Fruit fly (Drosophila melanogaster) whole organism: Measurements from ENCODE around the gene CG33290.

Experiments
- CG8478 ChIP-seq: fragments of >200 bp; optimal IDR thresholded peaks from 2 replicates; lab custom pipeline; 2018; ENCODE audit warnings: inconsistent platforms
- EcR ChIP-seq, 2 experiments: fragments of >200 bp; optimal IDR thresholded peaks; 2 replicates each; lab custom pipeline; 2017; ENCODE audit warnings: missing biosample characterization in 2 of 2, missing genetic modification characterization in 2 of 2, missing genetic modification reagents in 2 of 2
- pan ChIP-seq: fragments of >200 bp; optimal IDR thresholded peaks from 2 replicates; lab custom pipeline; 2017
- psq ChIP-seq: fragments of >200 bp; optimal IDR thresholded peaks from 2 replicates; lab custom pipeline; 2017
- usp ChIP-seq: fragments of >200 bp; optimal IDR thresholded peaks from 2 replicates; lab custom pipeline; 2017; ENCODE audit warnings: missing biosample characterization, missing genetic modification characterization, mixed read lengths

- no peak for TF ChIP-seq EcR (GFP tag; optimal IDR thresholded peaks at IDR 0.05; lab: Kevin White, UChicago)
- TF ChIP-seq usp, result no peak
- TF ChIP-seq CG8478 (lab: Kevin White, UChicago), result no peak
- TF ChIP-seq psq, result no peak
- no peak for TF ChIP-seq pan (lab: Kevin White, UChicago)
Observed at dm6 chr3L:21516716-21517266, 25.4 kb upstream of the CG33290 start.
